Fruit fly (Drosophila melanogaster) whole organism, embryonic: ENCODE results near the gene CG2691.

ENCODE experiments used
- CG10979 ChIP-seq: fragments of 200-800 bp; sonication (Bioruptor generic); optimal IDR thresholded peaks from 2 replicates; lab custom pipeline; 2018; ENCODE audit warnings: missing biosample characterization, mild to moderate bottlenecking, missing genetic modification characterization, moderate library complexity
- CG12155 ChIP-seq: fragments of 200-800 bp; sonication (Bioruptor generic); optimal IDR thresholded peaks from 3 replicates; lab custom pipeline; 2016; ENCODE audit warnings: missing biosample characterization, missing genetic modification characterization
- CG13775 ChIP-seq: fragments of 200-800 bp; sonication (Bioruptor generic); optimal IDR thresholded peaks from 3 replicates; lab custom pipeline; 2017; ENCODE audit warnings: missing biosample characterization, mild to moderate bottlenecking, missing genetic modification characterization
- CG1529 ChIP-seq: fragments of 200-800 bp; sonication (Bioruptor generic); optimal IDR thresholded peaks from 3 replicates; lab custom pipeline; 2018; ENCODE audit warnings: missing biosample characterization, missing genetic modification characterization
- CG17385 ChIP-seq: fragments of 200-800 bp; sonication (Bioruptor generic); optimal IDR thresholded peaks from 3 replicates; lab custom pipeline; 2018; ENCODE audit warnings: missing biosample characterization, mild to moderate bottlenecking, missing genetic modification characterization
- CG3407 ChIP-seq: fragments of 200-800 bp; sonication (Bioruptor generic); optimal IDR thresholded peaks from 2 replicates; lab custom pipeline; 2018; ENCODE audit warnings: missing biosample characterization, mild to moderate bottlenecking, missing genetic modification characterization
- CG3838 ChIP-seq: fragments of 200-800 bp; sonication (Bioruptor generic); optimal IDR thresholded peaks from 3 replicates; lab custom pipeline; 2016; ENCODE audit warnings: missing biosample characterization, missing genetic modification characterization
- CG43689 ChIP-seq: fragments of 200-800 bp; sonication (Bioruptor generic); IDR thresholded peaks from 2 replicates; pipeline ENCODE4 v1.3.6; 2022; ENCODE audit warnings: missing biosample characterization, missing genetic modification characterization
- CG4707 ChIP-seq: fragments of 200-800 bp; sonication (Bioruptor generic); optimal IDR thresholded peaks from 2 replicates; lab custom pipeline; 2018; ENCODE audit warnings: missing biosample characterization, mild to moderate bottlenecking, missing genetic modification characterization, moderate library complexity
- CG6689 ChIP-seq: fragments of 200-800 bp; sonication (Bioruptor generic); IDR thresholded peaks from 2 replicates; pipeline ENCODE4 v1.3.6; 2022; ENCODE audit warnings: missing biosample characterization, missing genetic modification characterization
- CG7271 ChIP-seq: fragments of 200-800 bp; sonication (Bioruptor generic); optimal IDR thresholded peaks from 2 replicates; lab custom pipeline; 2018; ENCODE audit warnings: missing biosample characterization, mild to moderate bottlenecking, missing genetic modification characterization, moderate library complexity
- CG7928 ChIP-seq: fragments of 200-800 bp; sonication (Bioruptor generic); optimal IDR thresholded peaks from 2 replicates; lab custom pipeline; 2017; ENCODE audit warnings: missing biosample characterization, mild to moderate bottlenecking, missing genetic modification characterization
- CG8089 ChIP-seq: fragments of 200-800 bp; sonication (Bioruptor generic); optimal IDR thresholded peaks from 3 replicates; lab custom pipeline; 2016; ENCODE audit warnings: missing biosample characterization, missing genetic modification characterization
- CG8944 ChIP-seq: fragments of 200-800 bp; sonication (Bioruptor generic); optimal IDR thresholded peaks from 3 replicates; lab custom pipeline; 2016; ENCODE audit warnings: missing biosample characterization, missing genetic modification characterization
- CG9876 ChIP-seq: fragments of 200-800 bp; sonication (Bioruptor generic); optimal IDR thresholded peaks from 2 replicates; lab custom pipeline; 2016; ENCODE audit warnings: missing biosample characterization, missing genetic modification characterization
- Doc3 ChIP-seq: fragments of 200-800 bp; sonication (Bioruptor generic); IDR thresholded peaks from 3 replicates; pipeline ENCODE4 v1.3.6; 2022; ENCODE audit warnings: missing biosample characterization, missing genetic modification characterization; ENCODE audit not compliant: partially characterized antibody
- Dref ChIP-seq: fragments of 200-800 bp; sonication (Bioruptor generic); IDR thresholded peaks from 2 replicates; pipeline ENCODE4 v1.3.6; 2022; ENCODE audit warnings: missing biosample characterization, missing genetic modification characterization
- E2f2 ChIP-seq: fragments of 200-800 bp; sonication (Bioruptor generic); IDR thresholded peaks from 2 replicates; pipeline ENCODE4 v1.3.6; 2022; ENCODE audit warnings: missing biosample characterization, missing genetic modification characterization
- HLH3B ChIP-seq: fragments of 200-800 bp; sonication (Bioruptor generic); IDR thresholded peaks from 2 replicates; pipeline ENCODE4 v1.3.6; 2022; ENCODE audit warnings: missing biosample characterization, missing genetic modification characterization
- Hmx ChIP-seq: fragments of 200-800 bp; sonication (Bioruptor generic); optimal IDR thresholded peaks from 2 replicates; lab custom pipeline; 2016; ENCODE audit warnings: missing biosample characterization, missing genetic modification characterization
- Hsf ChIP-seq: fragments of 200-800 bp; sonication (Bioruptor generic); optimal IDR thresholded peaks from 3 replicates; lab custom pipeline; 2016; ENCODE audit warnings: missing biosample characterization, missing genetic modification characterization
- MBD-R2 ChIP-seq: fragments of 200-800 bp; sonication (Bioruptor generic); IDR thresholded peaks from 2 replicates; pipeline ENCODE4 v1.3.6; 2022; ENCODE audit warnings: missing biosample characterization, missing genetic modification characterization
- NC2β ChIP-seq: fragments of 200-800 bp; sonication (Bioruptor generic); optimal IDR thresholded peaks from 2 replicates; lab custom pipeline; 2016; ENCODE audit warnings: missing biosample characterization, missing genetic modification characterization
- NK7.1 ChIP-seq: fragments of 200-800 bp; sonication (Bioruptor generic); optimal IDR thresholded peaks from 3 replicates; lab custom pipeline; 2016; ENCODE audit warnings: missing biosample characterization, missing genetic modification characterization
- NfI ChIP-seq: fragments of 200-800 bp; sonication (Bioruptor generic); optimal IDR thresholded peaks from 3 replicates; lab custom pipeline; 2018; ENCODE audit warnings: missing biosample characterization, mild to moderate bottlenecking, missing genetic modification characterization, moderate library complexity
- ac ChIP-seq: fragments of 200-800 bp; sonication (Bioruptor generic); optimal IDR thresholded peaks from 3 replicates; lab custom pipeline; 2017; ENCODE audit warnings: missing biosample characterization, mild to moderate bottlenecking, missing genetic modification characterization
- az2 ChIP-seq: fragments of 200-800 bp; sonication (Bioruptor generic); optimal IDR thresholded peaks from 3 replicates; lab custom pipeline; 2016; ENCODE audit warnings: missing biosample characterization, missing genetic modification characterization
- bab2 ChIP-seq: fragments of 200-800 bp; sonication (Bioruptor generic); optimal IDR thresholded peaks from 2 replicates; lab custom pipeline; 2016; ENCODE audit warnings: missing biosample characterization, missing genetic modification characterization
- bbx ChIP-seq: fragments of 200-800 bp; sonication (Bioruptor generic); IDR thresholded peaks from 2 replicates; pipeline ENCODE4 v1.3.6; 2022; ENCODE audit warnings: missing biosample characterization, missing genetic modification characterization; ENCODE audit not compliant: partially characterized antibody
- cwo ChIP-seq: fragments of 200-800 bp; sonication (Bioruptor generic); optimal IDR thresholded peaks from 3 replicates; lab custom pipeline; 2017; ENCODE audit warnings: missing biosample characterization, missing genetic modification characterization, mild to moderate bottlenecking, moderate library complexity, missing genetic modification reagents
- da ChIP-seq: fragments of 200-800 bp; sonication (Bioruptor generic); optimal IDR thresholded peaks from 2 replicates; lab custom pipeline; 2016; ENCODE audit warnings: missing biosample characterization, missing genetic modification characterization
- dimm ChIP-seq: fragments of 200-800 bp; sonication (Bioruptor generic); IDR thresholded peaks from 2 replicates; pipeline ENCODE4 v1.3.6; 2022; ENCODE audit warnings: missing biosample characterization, missing genetic modification characterization
- disco-r ChIP-seq: fragments of 200-800 bp; sonication (Bioruptor generic); optimal IDR thresholded peaks from 2 replicates; lab custom pipeline; 2016; ENCODE audit warnings: missing biosample characterization, missing genetic modification characterization
- emc ChIP-seq: fragments of 200-800 bp; sonication (Bioruptor generic); optimal IDR thresholded peaks from 2 replicates; lab custom pipeline; 2016; ENCODE audit warnings: missing biosample characterization, missing genetic modification characterization
- ems ChIP-seq: fragments of 200-800 bp; sonication (Bioruptor generic); optimal IDR thresholded peaks from 3 replicates; lab custom pipeline; 2016; ENCODE audit warnings: missing biosample characterization, missing genetic modification characterization
- esg ChIP-seq: fragments of 200-800 bp; sonication (Bioruptor generic); conservative IDR thresholded peaks from 2 replicates; pipeline ENCODE4 v1.3.6; 2022; ENCODE audit warnings: missing biosample characterization, missing genetic modification characterization
- gcm ChIP-seq: fragments of 200-800 bp; sonication (Bioruptor generic); optimal IDR thresholded peaks from 2 replicates; lab custom pipeline; 2019; ENCODE audit warnings: missing biosample characterization, mild to moderate bottlenecking, missing genetic modification characterization, moderate library complexity
- kay ChIP-seq: fragments of 200-800 bp; sonication (Bioruptor generic); optimal IDR thresholded peaks from 2 replicates; lab custom pipeline; 2016; ENCODE audit warnings: missing biosample characterization, missing genetic modification characterization
- lbe ChIP-seq: fragments of 200-800 bp; sonication (Bioruptor generic); optimal IDR thresholded peaks from 2 replicates; lab custom pipeline; 2016; ENCODE audit warnings: missing biosample characterization, mild to moderate bottlenecking, missing genetic modification characterization
- nerfin-2 ChIP-seq: fragments of 200-800 bp; sonication (Bioruptor generic); IDR thresholded peaks from 2 replicates; pipeline ENCODE4 v1.3.6; 2022; ENCODE audit warnings: missing biosample characterization, missing genetic modification characterization; ENCODE audit not compliant: partially characterized antibody
- pfk ChIP-seq: fragments of 200-800 bp; sonication (Bioruptor generic); optimal IDR thresholded peaks from 2 replicates; lab custom pipeline; 2018; ENCODE audit warnings: missing biosample characterization, mild to moderate bottlenecking, missing genetic modification characterization, moderate library complexity
- pho ChIP-seq: fragments of 200-800 bp; sonication (Bioruptor generic); optimal IDR thresholded peaks from 2 replicates; lab custom pipeline; 2016; ENCODE audit warnings: missing biosample characterization, missing genetic modification characterization
- phol ChIP-seq: fragments of 200-800 bp; sonication (Bioruptor generic); optimal IDR thresholded peaks from 3 replicates; lab custom pipeline; 2018; ENCODE audit warnings: missing biosample characterization, mild to moderate bottlenecking, missing genetic modification characterization, moderate library complexity
- pzg ChIP-seq: fragments of 200-800 bp; sonication (Bioruptor generic); optimal IDR thresholded peaks from 3 replicates; lab custom pipeline; 2018; ENCODE audit warnings: missing biosample characterization, mild to moderate bottlenecking, missing genetic modification characterization, moderate library complexity
- ranshi ChIP-seq: fragments of 200-800 bp; sonication (Bioruptor generic); IDR thresholded peaks from 2 replicates; pipeline ENCODE4 v1.3.6; 2022; ENCODE audit warnings: missing biosample characterization, missing genetic modification characterization
- sens ChIP-seq: fragments of 200-800 bp; sonication (Bioruptor generic); peaks from one replicate; lab custom pipeline; 2016; ENCODE audit warnings: missing biosample characterization, missing genetic modification characterization
- sna ChIP-seq: fragments of 200-800 bp; sonication (Bioruptor generic); IDR thresholded peaks from 2 replicates; pipeline ENCODE4 v1.3.6; 2022; ENCODE audit warnings: missing biosample characterization, missing genetic modification characterization; ENCODE audit not compliant: partially characterized antibody
- sqz ChIP-seq: fragments of 200-800 bp; sonication (Bioruptor generic); optimal IDR thresholded peaks from 3 replicates; lab custom pipeline; 2018; ENCODE audit warnings: missing biosample characterization, mild to moderate bottlenecking, missing genetic modification characterization
- vnd ChIP-seq: fragments of 200-800 bp; sonication (Bioruptor generic); IDR thresholded peaks from 3 replicates; pipeline ENCODE4 v1.3.6; 2022; ENCODE audit warnings: missing biosample characterization, missing genetic modification characterization; ENCODE audit not compliant: partially characterized antibody
- zf30C ChIP-seq: fragments of 200-800 bp; sonication (Bioruptor generic); optimal IDR thresholded peaks from 3 replicates; lab custom pipeline; 2018; ENCODE audit warnings: missing biosample characterization, mild to moderate bottlenecking, missing genetic modification characterization

CG2691 gene

dm6 chrX:13634254-13634999 is 10.2 kb upstream of the CG2691 start (continued):
- TF ChIP-seq vnd (no peak), Dref (GFP tag; lab: Robert Waterston, UW) (no peak), sens (peak; percentile 81), phol (no peak), ems (GFP tag; lab: Kevin White, UChicago) (no peak), gcm (GFP tag; lab: Kevin White, UChicago) (peak; percentile 4), CG3838 (GFP tag; lab: Kevin White, UChicago) (no peak), pfk (GFP tag; lab: Kevin White, UChicago) (peak; percentile 66), pho (GFP tag; lab: Kevin White, UChicago) (peak; percentile 65), CG7928 (no peak), ac (GFP tag; lab: Kevin White, UChicago) (peak; percentile 18), CG17385 (GFP tag; lab: Kevin White, UChicago) (peak; percentile 32), zf30C (GFP tag; lab: Kevin White, UChicago) (no peak), CG12155 (GFP tag; lab: Kevin White, UChicago) (peak; percentile 39), CG10979 (tag; lab: Kevin White, UChicago) (no peak), lbe (peak; percentile 7), CG43689 (GFP tag; lab: Robert Waterston, UW) (0 out of 2 replicates have a peak, but pooled peaks have one; percentile 26), HLH3B (GFP tag; lab: Robert Waterston, UW) (peak; percentile 27; the same call in 1 of the 2 replicates), dimm (GFP tag; lab: Robert Waterston, UW) (no peak), esg (0 out of 2 replicates have a peak, but pooled peaks have one; percentile 17), nerfin-2 (GFP tag; lab: Robert Waterston, UW) (no peak), Hmx (GFP tag; lab: Kevin White, UChicago) (no peak), sna (GFP tag; lab: Robert Waterston, UW) (no peak), CG4707 (GFP tag; lab: Kevin White, UChicago) (peak; percentile 15), ranshi (GFP tag; lab: Robert Waterston, UW) (peak; percentile 18; the same call in 1 of the 2 replicates), emc (GFP tag; lab: Kevin White, UChicago) (no peak), disco-r (GFP tag; lab: Kevin White, UChicago) (no peak), CG7271 (no peak), CG8089 (GFP tag; lab: Kevin White, UChicago) (no peak), Doc3 (no peak), bbx (GFP tag; lab: Robert Waterston, UW) (no peak), kay (GFP tag; lab: Kevin White, UChicago) (no peak), bab2 (GFP tag; lab: Kevin White, UChicago) (peak; percentile 62), CG9876 (GFP tag; lab: Kevin White, UChicago) (peak; percentile 14), CG6689 (no peak), E2f2 (peak; percentile 33; the same call in 1 of the 2 replicates), NK7.1 (no peak), MBD-R2 (GFP tag; lab: Robert Waterston, UW) (no peak; the same call in 1 of the 2 replicates), pzg (GFP tag; lab: Kevin White, UChicago) (no peak), da (GFP tag; lab: Kevin White, UChicago) (peak; percentile 35), sqz (no peak), CG13775 (GFP tag; lab: Kevin White, UChicago) (peak; percentile 1), NC2β (GFP tag; lab: Kevin White, UChicago) (no peak), CG1529 (GFP tag; lab: Kevin White, UChicago) (no peak), az2 (GFP tag; lab: Kevin White, UChicago) (no peak), cwo (GFP tag; lab: Kevin White, UChicago) (no peak), NfI (no peak), Hsf (GFP tag; lab: Kevin White, UChicago) (peak; percentile 38), CG8944 (GFP tag; lab: Kevin White, UChicago) (peak; percentile 8), CG3407 (GFP tag; lab: Kevin White, UChicago) (no peak)
